Worm (Caenorhabditis elegans) whole organism, young adult: ENCODE data around the gene F09D12.2.

Experiments used
- B0019.2 ChIP-seq: fragments of 200-800 bp; sonication (Bioruptor generic); conservative IDR thresholded peaks from 2 replicates; pipeline ENCODE4 v1.3.6; 2022; ENCODE audit warnings: missing genetic modification reagents, missing genetic modification characterization, missing compliant biosample characterization
- B0261.1 ChIP-seq: sonication (generic microtip); optimal IDR thresholded peaks from 2 replicates; lab custom pipeline; 2016; ENCODE audit warnings: mild to moderate bottlenecking, missing genetic modification characterization, moderate library complexity, missing compliant biosample characterization
- ceh-58 ChIP-seq: fragments of 200-800 bp; sonication (Bioruptor generic); IDR thresholded peaks from 2 replicates; pipeline ENCODE4 v1.3.6; 2022; ENCODE audit warnings: missing genetic modification characterization, missing compliant biosample characterization
- mcd-1 ChIP-seq: fragments of 200-800 bp; sonication (Bioruptor generic); IDR thresholded peaks from 2 replicates; pipeline ENCODE4 v1.3.6; 2022; ENCODE audit warnings: missing genetic modification reagents, missing genetic modification characterization, missing compliant biosample characterization
- mel-28 ChIP-seq: sonication (generic microtip); optimal IDR thresholded peaks from 2 replicates; lab custom pipeline; 2016; ENCODE audit warnings: borderline replicate concordance, mild to moderate bottlenecking, missing genetic modification characterization, missing compliant biosample characterization
- repo-1 ChIP-seq: sonication (generic microtip); optimal IDR thresholded peaks from 2 replicates; lab custom pipeline; 2017; ENCODE audit warnings: mild to moderate bottlenecking, missing genetic modification characterization, missing compliant biosample characterization

- TF ChIP-seq mcd-1 (GFP tag; lab: Robert Waterston, UW), result no peak
- TF ChIP-seq B0261.1 (tag; lab: Kevin White, UChicago), result no peak
- TF ChIP-seq mel-28 (tag; lab: Kevin White, UChicago), result no peak
- no peak for TF ChIP-seq B0019.2
- no peak for TF ChIP-seq ceh-58
- no peak for TF ChIP-seq repo-1 (tag; lab: Kevin White, UChicago)
Measured at ce11 chrIV:3439354-3439753, 4.6 kb downstream of the F09D12.2 start, which contains the start of gene grd-3.
